Worm (Caenorhabditis elegans): ENCODE results near the gene unc-58.

DNA sequence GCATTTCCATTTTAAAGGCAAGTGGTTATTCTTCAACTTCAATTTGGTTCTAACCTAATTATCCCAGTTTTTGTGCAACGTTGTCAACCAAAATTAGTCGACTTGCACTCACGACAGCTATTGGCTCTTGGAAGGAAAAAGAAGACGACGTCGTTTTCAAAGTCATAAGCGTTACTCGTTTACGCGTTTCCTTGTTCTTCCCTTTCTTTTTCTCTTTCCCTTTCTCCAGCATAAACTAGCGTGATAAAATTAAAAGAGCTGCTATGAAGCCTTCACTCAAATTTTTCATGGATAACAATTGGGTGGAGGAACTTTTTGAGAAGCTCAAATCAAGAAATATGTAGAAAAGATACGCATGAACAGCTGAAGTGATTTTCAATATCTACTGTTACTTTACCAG, 30.2 kb upstream of the unc-58 start:
- no peak for TF ChIP-seq mdl-1 (tag; optimal IDR thresholded peaks at IDR 0.05)
- no peak for TF ChIP-seq ama-1 (optimal IDR thresholded peaks at IDR 0.05)
- no peak for TF ChIP-seq pqm-1 (tag; optimal IDR thresholded peaks at IDR 0.05)
- TF ChIP-seq ceh-28 (tag; optimal IDR thresholded peaks at IDR 0.05), result no peak
- TF ChIP-seq ceh-82 (tag; optimal IDR thresholded peaks at IDR 0.05), result no peak
- TF ChIP-seq nhr-23 (tag; optimal IDR thresholded peaks at IDR 0.05), result no peak
- TF ChIP-seq nhr-11 (tag; optimal IDR thresholded peaks at IDR 0.05), result no peak
- TF ChIP-seq nhr-12 (tag; optimal IDR thresholded peaks at IDR 0.05), result no peak
- no peak for TF ChIP-seq elt-3 (tag; optimal IDR thresholded peaks at IDR 0.05)
- TF ChIP-seq fkh-2 (tag; optimal IDR thresholded peaks at IDR 0.05), result no peak
- TF ChIP-seq nhr-28 (tag; optimal IDR thresholded peaks at IDR 0.05), result no peak
- no peak for TF ChIP-seq snpc-4 (tag; optimal IDR thresholded peaks at IDR 0.05)
- TF ChIP-seq ztf-11 (tag; optimal IDR thresholded peaks at IDR 0.05), result no peak
